Fruit fly (Drosophila melanogaster) whole organism, embryonic: Measurements from ENCODE around the gene Hr38.

Source experiments
- Bteb2 ChIP-seq: fragments of 200-800 bp; sonication (Bioruptor generic); optimal IDR thresholded peaks from 2 replicates; lab custom pipeline; 2016; ENCODE audit warnings: missing biosample characterization, missing genetic modification characterization
- CG10462 ChIP-seq: fragments of 200-800 bp; sonication (Bioruptor generic); optimal IDR thresholded peaks from 2 replicates; lab custom pipeline; 2016; ENCODE audit warnings: missing biosample characterization, missing genetic modification characterization
- CG11085 ChIP-seq: fragments of 200-800 bp; sonication (Bioruptor generic); IDR thresholded peaks from 2 replicates; pipeline ENCODE4 v1.3.6; 2022; ENCODE audit warnings: missing biosample characterization, missing genetic modification characterization
- CG11093 ChIP-seq: fragments of 200-800 bp; sonication (Bioruptor generic); IDR thresholded peaks from 3 replicates; pipeline ENCODE4 v1.3.6; 2022; ENCODE audit warnings: missing biosample characterization, missing genetic modification characterization
- CG12299 ChIP-seq: fragments of 200-800 bp; sonication (Bioruptor generic); optimal IDR thresholded peaks from 2 replicates; lab custom pipeline; 2018; ENCODE audit warnings: missing biosample characterization, mild to moderate bottlenecking, missing genetic modification characterization
- CG13296 ChIP-seq: fragments of 200-800 bp; sonication (Bioruptor generic); optimal IDR thresholded peaks from 3 replicates; lab custom pipeline; 2018; ENCODE audit warnings: missing biosample characterization, mild to moderate bottlenecking, missing genetic modification characterization
- CG13775 ChIP-seq: fragments of 200-800 bp; sonication (Bioruptor generic); optimal IDR thresholded peaks from 3 replicates; lab custom pipeline; 2017; ENCODE audit warnings: missing biosample characterization, mild to moderate bottlenecking, missing genetic modification characterization
- CG14860 ChIP-seq: fragments of 200-800 bp; sonication (Bioruptor generic); IDR thresholded peaks from 3 replicates; pipeline ENCODE4 v1.3.6; 2022; ENCODE audit warnings: missing biosample characterization, missing genetic modification characterization; ENCODE audit not compliant: partially characterized antibody
- CG15073 ChIP-seq: fragments of 200-800 bp; sonication (Bioruptor generic); optimal IDR thresholded peaks from 2 replicates; lab custom pipeline; 2016; ENCODE audit warnings: missing biosample characterization, missing genetic modification characterization
- CG15696 ChIP-seq: fragments of 200-800 bp; sonication (Bioruptor generic); optimal IDR thresholded peaks from 2 replicates; lab custom pipeline; 2019; ENCODE audit warnings: missing biosample characterization, mild to moderate bottlenecking, missing genetic modification characterization, moderate library complexity
- CG1602 ChIP-seq: fragments of 200-800 bp; sonication (Bioruptor generic); optimal IDR thresholded peaks from 3 replicates; lab custom pipeline; 2016; ENCODE audit warnings: missing biosample characterization, missing genetic modification characterization
- CG16779 ChIP-seq: fragments of 200-800 bp; sonication (Bioruptor generic); IDR thresholded peaks from 2 replicates; pipeline ENCODE4 v1.3.6; 2022; ENCODE audit warnings: missing biosample characterization, missing genetic modification characterization
- CG17385 ChIP-seq: fragments of 200-800 bp; sonication (Bioruptor generic); optimal IDR thresholded peaks from 3 replicates; lab custom pipeline; 2018; ENCODE audit warnings: missing biosample characterization, mild to moderate bottlenecking, missing genetic modification characterization
- CG17612 ChIP-seq: fragments of 200-800 bp; sonication (Bioruptor generic); IDR thresholded peaks from 2 replicates; pipeline ENCODE4 v1.3.6; 2022; ENCODE audit warnings: missing biosample characterization, missing genetic modification characterization
- CG18476 ChIP-seq: fragments of 200-800 bp; sonication (Bioruptor generic); optimal IDR thresholded peaks from 2 replicates; lab custom pipeline; 2016; ENCODE audit warnings: missing biosample characterization, mild to moderate bottlenecking, missing genetic modification characterization
- CG2202 ChIP-seq: fragments of 200-800 bp; sonication (Bioruptor generic); optimal IDR thresholded peaks from 2 replicates; lab custom pipeline; 2018; ENCODE audit warnings: missing biosample characterization, mild to moderate bottlenecking, missing genetic modification characterization
- CG30020 ChIP-seq: fragments of 200-800 bp; optimal IDR thresholded peaks from 2 replicates; lab custom pipeline; 2019; ENCODE audit warnings: missing biosample characterization, mild to moderate bottlenecking, missing genetic modification characterization, moderate library complexity
- CG33213 ChIP-seq: fragments of 200-800 bp; sonication (Bioruptor generic); optimal IDR thresholded peaks from 3 replicates; lab custom pipeline; 2016; ENCODE audit warnings: missing biosample characterization, missing genetic modification characterization
- CG3407 ChIP-seq: fragments of 200-800 bp; sonication (Bioruptor generic); optimal IDR thresholded peaks from 2 replicates; lab custom pipeline; 2018; ENCODE audit warnings: missing biosample characterization, mild to moderate bottlenecking, missing genetic modification characterization
- CG4328 ChIP-seq: fragments of 200-800 bp; sonication (Bioruptor generic); optimal IDR thresholded peaks from 3 replicates; lab custom pipeline; 2017; ENCODE audit warnings: missing biosample characterization, missing genetic modification reagents, missing genetic modification characterization
- CG4707 ChIP-seq: fragments of 200-800 bp; sonication (Bioruptor generic); optimal IDR thresholded peaks from 2 replicates; lab custom pipeline; 2018; ENCODE audit warnings: missing biosample characterization, mild to moderate bottlenecking, missing genetic modification characterization, moderate library complexity
- CG6683 ChIP-seq: fragments of 200-800 bp; sonication (Bioruptor generic); optimal IDR thresholded peaks from 2 replicates; lab custom pipeline; 2017; ENCODE audit warnings: missing biosample characterization, mild to moderate bottlenecking, missing genetic modification characterization, missing genetic modification reagents
- CG7839 ChIP-seq: fragments of 200-800 bp; sonication (Bioruptor generic); optimal IDR thresholded peaks from 3 replicates; lab custom pipeline; 2018; ENCODE audit warnings: missing biosample characterization, mild to moderate bottlenecking, missing genetic modification characterization, moderate library complexity
- Dek ChIP-seq: fragments of 200-800 bp; sonication (Bioruptor generic); optimal IDR thresholded peaks from 3 replicates; lab custom pipeline; 2019; ENCODE audit warnings: missing biosample characterization, mild to moderate bottlenecking, missing genetic modification characterization, moderate library complexity
- Gug ChIP-seq: fragments of 200-800 bp; sonication (Bioruptor generic); IDR thresholded peaks from 4 replicates; pipeline ENCODE4 v1.3.6; 2022; ENCODE audit warnings: missing biosample characterization, missing genetic modification characterization
- Lim3 ChIP-seq: fragments of 200-800 bp; sonication (Bioruptor generic); IDR thresholded peaks from 2 replicates; pipeline ENCODE4 v1.3.6; 2022; ENCODE audit warnings: missing biosample characterization, missing genetic modification characterization
- Med ChIP-seq: fragments of 200-800 bp; sonication (Bioruptor generic); peaks from one replicate; lab custom pipeline; 2016; ENCODE audit warnings: missing biosample characterization, missing genetic modification characterization, mild to moderate bottlenecking, inconsistent platforms, moderate library complexity
- Sin3A ChIP-seq: fragments of >200 bp; optimal IDR thresholded peaks from 2 replicates; lab custom pipeline; 2018
- bbx ChIP-seq: fragments of 200-800 bp; sonication (Bioruptor generic); IDR thresholded peaks from 2 replicates; pipeline ENCODE4 v1.3.6; 2022; ENCODE audit warnings: missing biosample characterization, missing genetic modification characterization; ENCODE audit not compliant: partially characterized antibody
- br ChIP-seq: fragments of >200 bp; optimal IDR thresholded peaks from 2 replicates; lab custom pipeline; 2017
- bsh ChIP-seq, 2 experiments: fragments of 200-800 bp; sonication (Bioruptor generic); optimal IDR thresholded peaks; 2 replicates each; lab custom pipeline; 2017 to 2018; ENCODE audit warnings: mild to moderate bottlenecking in 2 of 2, missing biosample characterization in 2 of 2, missing genetic modification characterization in 2 of 2, moderate library complexity in 1 of 2
- corto ChIP-seq: fragments of 200-800 bp; sonication (Bioruptor generic); optimal IDR thresholded peaks from 2 replicates; lab custom pipeline; 2016; ENCODE audit warnings: missing biosample characterization, mild to moderate bottlenecking, missing genetic modification characterization, moderate library complexity
- crp ChIP-seq, 2 experiments: fragments of 200-800 bp; sonication (Bioruptor generic); optimal IDR thresholded peaks; 2 replicates in 1 of 2; 3 replicates in 1 of 2; lab custom pipeline; 2017; ENCODE audit warnings: missing biosample characterization in 2 of 2, missing genetic modification characterization in 2 of 2, mild to moderate bottlenecking in 1 of 2, moderate library complexity in 1 of 2
- cwo ChIP-seq: fragments of 200-800 bp; sonication (Bioruptor generic); optimal IDR thresholded peaks from 3 replicates; lab custom pipeline; 2017; ENCODE audit warnings: missing biosample characterization, missing genetic modification characterization, mild to moderate bottlenecking, moderate library complexity, missing genetic modification reagents
- emc ChIP-seq: fragments of 200-800 bp; sonication (Bioruptor generic); optimal IDR thresholded peaks from 2 replicates; lab custom pipeline; 2016; ENCODE audit warnings: missing biosample characterization, missing genetic modification characterization
- ems ChIP-seq: fragments of 200-800 bp; sonication (Bioruptor generic); optimal IDR thresholded peaks from 3 replicates; lab custom pipeline; 2016; ENCODE audit warnings: missing biosample characterization, missing genetic modification characterization
- en ChIP-seq: fragments of 200-800 bp; sonication (Bioruptor generic); optimal IDR thresholded peaks from 2 replicates; lab custom pipeline; 2016; ENCODE audit warnings: missing biosample characterization, missing genetic modification characterization
- gt ChIP-seq: fragments of 200-800 bp; sonication (Bioruptor generic); IDR thresholded peaks from 2 replicates; pipeline ENCODE4 v1.3.6; 2022; ENCODE audit warnings: missing biosample characterization, missing genetic modification characterization
- hkb ChIP-seq, 2 experiments: fragments of 200-800 bp in 1 of 2; fragments of >200 bp in 1 of 2; sonication (Bioruptor generic) in 1 of 2; IDR thresholded peaks in 1 of 2; optimal IDR thresholded peaks in 1 of 2; 2 replicates each; pipeline versions ENCODE4 v1.3.6 to Lab custom; 2017 to 2022; ENCODE audit warnings: missing biosample characterization in 1 of 2, missing genetic modification characterization in 1 of 2
- hth ChIP-seq: fragments of >200 bp; optimal IDR thresholded peaks from 2 replicates; lab custom pipeline; 2017; ENCODE audit warnings: inconsistent platforms
- kay ChIP-seq: fragments of 200-800 bp; sonication (Bioruptor generic); optimal IDR thresholded peaks from 2 replicates; lab custom pipeline; 2016; ENCODE audit warnings: missing biosample characterization, missing genetic modification characterization
- lola ChIP-seq, 3 experiments: fragments of >200 bp in 2 of 3; fragments of 200-800 bp in 1 of 3; sonication (Bioruptor generic) in 1 of 3; optimal IDR thresholded peaks; 2 replicates each; lab custom pipeline; 2017 to 2019; ENCODE audit warnings: missing biosample characterization in 3 of 3, missing genetic modification characterization in 3 of 3, mild to moderate bottlenecking in 1 of 3, moderate library complexity in 1 of 3
- nerfin-1 ChIP-seq: fragments of 200-800 bp; sonication (Bioruptor generic); optimal IDR thresholded peaks from 3 replicates; lab custom pipeline; 2019; ENCODE audit warnings: missing biosample characterization, mild to moderate bottlenecking, missing genetic modification characterization, moderate library complexity
- onecut ChIP-seq: fragments of 200-800 bp; sonication (Bioruptor generic); IDR thresholded peaks from 2 replicates; pipeline ENCODE4 v1.3.6; 2022; ENCODE audit warnings: missing biosample characterization, missing genetic modification characterization
- pfk ChIP-seq: fragments of 200-800 bp; sonication (Bioruptor generic); optimal IDR thresholded peaks from 2 replicates; lab custom pipeline; 2018; ENCODE audit warnings: missing biosample characterization, mild to moderate bottlenecking, missing genetic modification characterization, moderate library complexity
- pnt ChIP-seq: fragments of 200-800 bp; sonication (Bioruptor generic); optimal IDR thresholded peaks from 3 replicates; lab custom pipeline; 2016; ENCODE audit warnings: missing biosample characterization, missing genetic modification characterization
- sens-2 ChIP-seq: fragments of 200-800 bp; sonication (Bioruptor generic); IDR thresholded peaks from 2 replicates; pipeline ENCODE4 v1.3.6; 2022; ENCODE audit warnings: missing biosample characterization, missing genetic modification characterization
- slp2 ChIP-seq: fragments of 200-800 bp; sonication (Bioruptor generic); optimal IDR thresholded peaks from 2 replicates; lab custom pipeline; 2016; ENCODE audit warnings: missing biosample characterization, missing genetic modification characterization
- unpg ChIP-seq: fragments of 200-800 bp; sonication (Bioruptor generic); optimal IDR thresholded peaks from 3 replicates; lab custom pipeline; 2018; ENCODE audit warnings: missing biosample characterization, mild to moderate bottlenecking, missing genetic modification characterization, moderate library complexity
- wdn ChIP-seq: fragments of 200-800 bp; sonication (Bioruptor generic); IDR thresholded peaks from 2 replicates; pipeline ENCODE4 v1.3.6; 2022; ENCODE audit warnings: missing biosample characterization, missing genetic modification characterization

Gene Hr38

DNA sequence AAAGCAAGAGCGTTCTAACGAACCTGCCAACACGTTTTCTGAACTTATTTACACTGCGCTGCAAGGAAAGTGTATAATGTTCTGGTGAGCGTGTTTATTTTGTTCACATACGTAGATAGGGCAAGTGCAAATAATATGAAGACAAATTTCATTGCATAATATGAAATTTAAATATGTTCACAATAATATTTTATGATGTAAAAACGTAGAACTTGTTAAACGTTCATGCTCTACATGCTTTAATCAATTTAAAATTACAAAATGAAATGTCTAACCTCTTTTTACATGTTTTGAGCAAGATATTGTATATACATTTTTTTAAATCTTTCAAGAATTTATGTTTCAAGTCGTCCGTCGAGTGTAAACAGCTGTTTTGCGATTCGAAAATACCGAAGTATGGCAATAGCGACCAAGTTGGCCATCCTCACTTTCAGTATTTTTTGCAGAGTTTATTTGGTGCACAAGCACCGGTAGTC lies 69.0 kb downstream of the Hr38 start, which contains the start of the genes phr6-4 and CG2608 (continued):
- TF ChIP-seq en (GFP tag; lab: Kevin White, UChicago) (peak; percentile 63), hth (lab: Kevin White, UChicago) (no peak), CG30020 (tag; lab: Kevin White, UChicago) (peak; percentile 77), pfk (GFP tag; lab: Kevin White, UChicago) (no peak), Dek (tag; lab: Kevin White, UChicago) (peak; percentile 91), CG11085 (peak; percentile 77), onecut (GFP tag; lab: Robert Waterston, UW) (peak; percentile 81), Gug (peak; percentile 85), CG13775 (GFP tag; lab: Kevin White, UChicago) (peak; percentile 94), CG15073 (peak; percentile 54), CG11093 (GFP tag; lab: Robert Waterston, UW) (peak; percentile 85), sens-2 (GFP tag; lab: Robert Waterston, UW) (peak; percentile 30; the same call in 1 of the 2 replicates), CG10462 (GFP tag; lab: Kevin White, UChicago) (peak; percentile 84), ems (peak; percentile 87), Bteb2 (GFP tag; lab: Kevin White, UChicago) (peak; percentile 90), kay (peak; percentile 84), gt (GFP tag; lab: Robert Waterston, UW) (peak; percentile 64), cwo (peak; percentile 81), bbx (GFP tag; lab: Robert Waterston, UW) (no peak), CG33213 (GFP tag; lab: Kevin White, UChicago) (peak; percentile 67), pnt (peak; percentile 91), CG1602 (GFP tag; lab: Kevin White, UChicago) (peak; percentile 92), wdn (GFP tag; lab: Robert Waterston, UW) (peak; percentile 87), CG13296 (peak; percentile 92), CG14860 (GFP tag; lab: Robert Waterston, UW) (no peak), crp (GFP tag; optimal IDR thresholded peaks at IDR 0.05; lab: Kevin White, UChicago) (peak; percentile 53 to 89), CG17385 (GFP tag; lab: Kevin White, UChicago) (peak; percentile 89), CG12299 (tag; lab: Kevin White, UChicago) (peak; percentile 91), emc (GFP tag; lab: Kevin White, UChicago) (peak; percentile 62), slp2 (peak; percentile 81), lola (GFP tag; optimal IDR thresholded peaks at IDR 0.05; lab: Kevin White, UChicago) (peak in 1 of 3 experiments; percentile 94), nerfin-1 (tag; lab: Kevin White, UChicago) (peak; percentile 90), br (lab: Kevin White, UChicago) (no peak), CG3407 (peak; percentile 84), hkb (optimal IDR thresholded peaks at IDR 0.05; lab: Kevin White, UChicago) (no peak), hkb (GFP tag; IDR thresholded peaks at IDR 0.05; lab: Robert Waterston, UW) (peak; percentile 91), CG16779 (no peak), unpg (peak; percentile 94), CG15696 (peak; percentile 87), CG4707 (peak; percentile 66), CG4328 (peak; percentile 78), CG6683 (GFP tag; lab: Kevin White, UChicago) (peak; percentile 84), corto (GFP tag; lab: Kevin White, UChicago) (peak; percentile 66), CG2202 (tag; lab: Kevin White, UChicago) (peak; percentile 85), CG17612 (GFP tag; lab: Robert Waterston, UW) (peak; percentile 63; the same call in 1 of the 2 replicates), Med (GFP tag; lab: Kevin White, UChicago) (peak; percentile 97), Sin3A (no peak), CG7839 (tag; lab: Kevin White, UChicago) (peak; percentile 96), CG18476 (GFP tag; lab: Kevin White, UChicago) (peak; percentile 92), bsh (GFP tag; optimal IDR thresholded peaks at IDR 0.05; lab: Kevin White, UChicago) (peak; percentile 90 to 93), Lim3 (GFP tag; lab: Robert Waterston, UW) (0 out of 2 replicates have a peak, but pooled peaks have one; percentile 43)
